Worm (Caenorhabditis elegans) whole organism, L4 larva: ENCODE measurements around the gene W09H1.3.
A peak's percentile ranks its signal among the peaks of the same experiment; 100 is the strongest.

Experiments used
- F26F4.8 ChIP-seq: fragments of 200-800 bp; sonication (Bioruptor generic); conservative IDR thresholded peaks from 2 replicates; pipeline ENCODE4 v1.3.6; 2022; ENCODE audit warnings: missing genetic modification characterization, missing compliant biosample characterization
- R02D3.7 ChIP-seq: fragments of 150-350 bp; sonication (generic microtip); optimal IDR thresholded peaks from 3 replicates; lab custom pipeline; 2014; ENCODE audit warnings: missing biosample characterization, missing genetic modification characterization
- T26A8.4 ChIP-seq: fragments of 200-800 bp; sonication (Bioruptor generic); IDR thresholded peaks from 2 replicates; pipeline ENCODE4 v1.3.6; 2022; ENCODE audit warnings: missing genetic modification characterization, missing compliant biosample characterization
- Y105C5A.15 ChIP-seq: fragments of 200-800 bp; sonication (Bioruptor generic); IDR thresholded peaks from 2 replicates; pipeline ENCODE4 v1.3.6; 2022; ENCODE audit warnings: missing genetic modification characterization, missing compliant biosample characterization
- Y75B8A.6 ChIP-seq: fragments of 200-800 bp; sonication (Bioruptor generic); IDR thresholded peaks from 2 replicates; pipeline ENCODE4 v1.3.6; 2022; ENCODE audit warnings: missing genetic modification reagents, missing genetic modification characterization, missing compliant biosample characterization
- ama-1 ChIP-seq: fragments of 150-350 bp; optimal IDR thresholded peaks from 2 replicates; lab custom pipeline; 2014; ENCODE audit warnings: inconsistent platforms, mixed read lengths
- arid-1 ChIP-seq: fragments of 200-800 bp; sonication (Bioruptor generic); conservative IDR thresholded peaks from 2 replicates; pipeline ENCODE4 v1.3.6; 2022; ENCODE audit warnings: missing genetic modification reagents, missing genetic modification characterization, missing compliant biosample characterization
- ceh-32 ChIP-seq: sonication (generic microtip); optimal IDR thresholded peaks from 2 replicates; lab custom pipeline; 2016; ENCODE audit warnings: mild to moderate bottlenecking, missing genetic modification characterization, missing compliant biosample characterization; ENCODE audit not compliant: poor library complexity
- ceh-82 ChIP-seq: sonication (generic microtip); optimal IDR thresholded peaks from 2 replicates; lab custom pipeline; 2017; ENCODE audit warnings: missing biosample characterization, missing genetic modification characterization
- ces-1 ChIP-seq: fragments of 150-350 bp; sonication (generic microtip); optimal IDR thresholded peaks from 4 replicates; lab custom pipeline; 2014; ENCODE audit warnings: missing biosample characterization, missing genetic modification reagents, missing genetic modification characterization
- daf-19 ChIP-seq: fragments of 200-800 bp; sonication (Bioruptor generic); conservative IDR thresholded peaks from 2 replicates; pipeline ENCODE4 v1.3.6; 2022; ENCODE audit warnings: missing genetic modification characterization, missing compliant biosample characterization
- dmd-6 ChIP-seq: fragments of 200-800 bp; sonication (Bioruptor generic); IDR thresholded peaks from 2 replicates; pipeline ENCODE4 v1.3.6; 2022; ENCODE audit warnings: missing genetic modification reagents, missing genetic modification characterization, missing compliant biosample characterization
- dpl-1 ChIP-seq: fragments of 150-350 bp; optimal IDR thresholded peaks from 2 replicates; lab custom pipeline; 2014; ENCODE audit warnings: missing biosample characterization, missing genetic modification reagents, missing genetic modification characterization
- duxl-1 ChIP-seq: sonication (generic microtip); optimal IDR thresholded peaks from 2 replicates; lab custom pipeline; 2016; ENCODE audit warnings: mild to moderate bottlenecking, missing genetic modification characterization, moderate library complexity, missing compliant biosample characterization; ENCODE audit not compliant: poor library complexity
- gei-8 ChIP-seq: fragments of 200-800 bp; sonication (Bioruptor generic); optimal IDR thresholded peaks from 2 replicates; lab custom pipeline; 2018; ENCODE audit warnings: mild to moderate bottlenecking, missing genetic modification characterization, missing compliant biosample characterization
- hlh-11 ChIP-seq: fragments of 200-800 bp; sonication (Bioruptor generic); optimal IDR thresholded peaks from 2 replicates; lab custom pipeline; 2018; ENCODE audit warnings: mild to moderate bottlenecking, missing genetic modification characterization, missing compliant biosample characterization
- hlh-30 ChIP-seq: sonication (generic microtip); optimal IDR thresholded peaks from 2 replicates; lab custom pipeline; 2017; ENCODE audit warnings: antibody characterized with exemption, mild to moderate bottlenecking, missing genetic modification characterization, missing compliant biosample characterization; ENCODE audit not compliant: insufficient read depth
- hmg-1.1 ChIP-seq: fragments of 200-800 bp; sonication (Bioruptor generic); IDR thresholded peaks from 2 replicates; pipeline ENCODE4 v1.3.6; 2022; ENCODE audit warnings: missing genetic modification reagents, missing genetic modification characterization, missing compliant biosample characterization
- lim-7 ChIP-seq: fragments of 200-800 bp; sonication (Bioruptor generic); IDR thresholded peaks from 2 replicates; pipeline ENCODE4 v1.3.6; 2022; ENCODE audit warnings: missing genetic modification characterization, missing compliant biosample characterization
- lin-15B ChIP-seq: fragments of 150-350 bp; sonication (generic microtip); optimal IDR thresholded peaks from 3 replicates; lab custom pipeline; 2014; ENCODE audit warnings: missing biosample characterization, missing genetic modification characterization
- lin-38 ChIP-seq: fragments of 200-800 bp; sonication (Bioruptor generic); IDR thresholded peaks from 2 replicates; pipeline ENCODE4 v1.3.6; 2022; ENCODE audit warnings: missing genetic modification reagents, missing genetic modification characterization, missing compliant biosample characterization
- lir-3 ChIP-seq: sonication (generic microtip); optimal IDR thresholded peaks from 2 replicates; lab custom pipeline; 2016; ENCODE audit warnings: mild to moderate bottlenecking, missing genetic modification characterization, missing compliant biosample characterization
- lsy-2 ChIP-seq, 2 experiments: fragments of 150-350 bp in 1 of 2; sonication (generic microtip) in 1 of 2; optimal IDR thresholded peaks; 2 replicates each; lab custom pipeline; 2014 to 2017; ENCODE audit warnings: missing biosample characterization in 2 of 2, missing genetic modification characterization in 2 of 2
- madf-5 ChIP-seq, 2 experiments: fragments of 200-800 bp; sonication (Bioruptor generic); IDR thresholded peaks; 2 replicates each; pipeline ENCODE4 v1.3.6; 2022; ENCODE audit warnings: missing compliant biosample characterization in 2 of 2, missing genetic modification characterization in 2 of 2
- mdl-1 ChIP-seq, 2 experiments: fragments of 150-350 bp in 1 of 2; sonication (generic microtip) in 1 of 2; optimal IDR thresholded peaks; 2 replicates each; lab custom pipeline; 2014 to 2017; ENCODE audit warnings: missing biosample characterization in 2 of 2, missing genetic modification characterization in 2 of 2
- mdt-29 ChIP-seq: fragments of 200-800 bp; sonication (Bioruptor generic); IDR thresholded peaks from 2 replicates; pipeline ENCODE4 v1.3.6; 2022; ENCODE audit warnings: missing genetic modification reagents, missing genetic modification characterization, missing compliant biosample characterization
- mep-1 ChIP-seq: fragments of 150-350 bp; sonication (generic microtip); optimal IDR thresholded peaks from 3 replicates; lab custom pipeline; 2014; ENCODE audit warnings: missing biosample characterization, missing genetic modification characterization
- mes-2 ChIP-seq: sonication (generic microtip); optimal IDR thresholded peaks from 2 replicates; lab custom pipeline; 2016; ENCODE audit warnings: missing genotype, mild to moderate bottlenecking, missing genetic modification characterization, missing compliant biosample characterization; ENCODE audit not compliant: poor library complexity, severe bottlenecking
- mxl-3 ChIP-seq: fragments of 200-800 bp; sonication (Bioruptor generic); optimal IDR thresholded peaks from 2 replicates; lab custom pipeline; 2018; ENCODE audit warnings: mild to moderate bottlenecking, missing genetic modification characterization, missing compliant biosample characterization
- nhr-10 ChIP-seq: fragments of 150-350 bp; optimal IDR thresholded peaks from 2 replicates; lab custom pipeline; 2014; ENCODE audit warnings: missing biosample characterization, missing genetic modification characterization
- nhr-102 ChIP-seq: sonication (generic microtip); optimal IDR thresholded peaks from 2 replicates; lab custom pipeline; 2016; ENCODE audit warnings: mild to moderate bottlenecking, missing genetic modification characterization, moderate library complexity, missing compliant biosample characterization
- nhr-11 ChIP-seq: fragments of 150-350 bp; optimal IDR thresholded peaks from 2 replicates; lab custom pipeline; 2014; ENCODE audit warnings: missing biosample characterization, missing genetic modification characterization
- nhr-237 ChIP-seq: sonication (generic microtip); optimal IDR thresholded peaks from 2 replicates; lab custom pipeline; 2017; ENCODE audit warnings: missing biosample characterization, missing genetic modification characterization
- nhr-28 ChIP-seq: fragments of 150-350 bp; optimal IDR thresholded peaks from 2 replicates; lab custom pipeline; 2014; ENCODE audit warnings: missing biosample characterization, missing genetic modification characterization
- nhr-76 ChIP-seq: fragments of 150-350 bp; optimal IDR thresholded peaks from 2 replicates; lab custom pipeline; 2014; ENCODE audit warnings: missing biosample characterization, missing genetic modification characterization
- nhr-77 ChIP-seq: fragments of 150-350 bp; optimal IDR thresholded peaks from 2 replicates; lab custom pipeline; 2014; ENCODE audit warnings: missing biosample characterization, missing genetic modification characterization
- pha-4 ChIP-seq, 2 experiments: fragments of 150-350 bp in 1 of 2; fragments of 200-800 bp in 1 of 2; sonication (Bioruptor generic) in 1 of 2; IDR thresholded peaks in 1 of 2; optimal IDR thresholded peaks in 1 of 2; 2 replicates each; pipeline versions ENCODE4 v1.3.6 to Lab custom; 2014 to 2022; ENCODE audit warnings: missing genetic modification characterization in 2 of 2, missing genetic modification reagents in 2 of 2, missing biosample characterization in 1 of 2, missing compliant biosample characterization in 1 of 2
- php-3 ChIP-seq: fragments of 200-800 bp; sonication (Bioruptor generic); IDR thresholded peaks from 2 replicates; pipeline ENCODE4 v1.3.6; 2022; ENCODE audit warnings: missing genetic modification reagents, missing genetic modification characterization, missing compliant biosample characterization
- pqm-1 ChIP-seq: sonication (generic microtip); optimal IDR thresholded peaks from 2 replicates; lab custom pipeline; 2017; ENCODE audit warnings: missing biosample characterization, missing genetic modification characterization
- rbr-2 ChIP-seq: sonication (generic microtip); optimal IDR thresholded peaks from 2 replicates; lab custom pipeline; 2016; ENCODE audit warnings: missing genotype, missing genetic modification characterization, missing compliant biosample characterization
- set-16 ChIP-seq: fragments of 200-800 bp; sonication (Bioruptor generic); IDR thresholded peaks from 2 replicates; pipeline ENCODE4 v1.3.6; 2022; ENCODE audit warnings: missing genetic modification reagents, missing genetic modification characterization, missing compliant biosample characterization
- snpc-1.2 ChIP-seq: fragments of 200-800 bp; sonication (Bioruptor generic); IDR thresholded peaks from 2 replicates; pipeline ENCODE4 v1.3.6; 2022; ENCODE audit warnings: missing genetic modification reagents, missing genetic modification characterization, missing compliant biosample characterization
- tag-97 ChIP-seq: fragments of 200-800 bp; sonication (Bioruptor generic); IDR thresholded peaks from 2 replicates; pipeline ENCODE4 v1.3.6; 2022; ENCODE audit warnings: missing genetic modification characterization, missing compliant biosample characterization
- tra-1 ChIP-seq: fragments of 200-800 bp; sonication (Bioruptor generic); IDR thresholded peaks from 2 replicates; pipeline ENCODE4 v1.3.6; 2022; ENCODE audit warnings: missing genetic modification reagents, missing genetic modification characterization, missing compliant biosample characterization
- unc-130 ChIP-seq: sonication (generic microtip); optimal IDR thresholded peaks from 2 replicates; lab custom pipeline; 2016; ENCODE audit warnings: missing genetic modification reagents, missing genetic modification characterization, missing compliant biosample characterization
- zfp-2 ChIP-seq: sonication (generic microtip); optimal IDR thresholded peaks from 2 replicates; lab custom pipeline; 2016; ENCODE audit warnings: mild to moderate bottlenecking, missing genetic modification characterization, missing compliant biosample characterization
- zfp-3 ChIP-seq: fragments of 200-800 bp; sonication (Bioruptor generic); conservative IDR thresholded peaks from 2 replicates; pipeline ENCODE4 v1.3.6; 2022; ENCODE audit warnings: missing genetic modification reagents, missing genetic modification characterization, missing compliant biosample characterization

The W09H1.3 gene

DNA sequence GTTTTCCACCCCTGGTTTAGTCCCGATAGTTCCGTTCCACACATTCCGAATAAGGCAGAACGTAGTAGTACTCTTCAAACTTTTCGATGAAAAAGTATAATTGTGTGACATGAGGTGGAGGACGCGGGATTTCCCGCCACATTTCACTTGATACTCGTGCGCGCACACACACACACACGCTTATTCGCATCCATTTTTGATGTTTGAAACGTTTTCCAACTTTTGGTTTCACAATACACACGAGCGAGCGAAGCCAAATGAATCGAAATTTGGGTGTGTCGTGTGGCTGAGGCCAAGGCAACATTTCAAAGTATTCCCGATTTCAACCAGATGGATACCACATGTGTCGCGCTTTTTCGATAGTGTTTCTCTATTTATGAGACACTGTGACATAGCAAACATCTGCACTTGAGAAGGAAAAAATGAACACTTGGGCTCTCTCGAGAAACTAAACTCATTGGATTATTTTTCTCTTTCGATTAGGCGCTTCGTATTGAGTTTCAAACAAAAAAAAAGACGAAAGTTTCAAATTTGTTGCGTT is 9.4 kb downstream of the W09H1.3 start:
- TF ChIP-seq T26A8.4 (0 out of 2 replicates have a peak, but pooled peaks have one; percentile 15), hmg-1.1 (GFP tag; lab: Robert Waterston, UW) (0 out of 2 replicates have a peak, but pooled peaks have one; percentile 34), mxl-3 (GFP tag; lab: Kevin White, UChicago) (peak; percentile 46), R02D3.7 (tag; lab: Kevin White, UChicago) (no peak), hlh-30 (peak; percentile 43), mdl-1 (tag; optimal IDR thresholded peaks at IDR 0.05; lab: Kevin White, UChicago) (peak in 1 of 2 experiments; percentile 35)
- TF ChIP-seq, all 104 proteins: peak for 5

DNA sequence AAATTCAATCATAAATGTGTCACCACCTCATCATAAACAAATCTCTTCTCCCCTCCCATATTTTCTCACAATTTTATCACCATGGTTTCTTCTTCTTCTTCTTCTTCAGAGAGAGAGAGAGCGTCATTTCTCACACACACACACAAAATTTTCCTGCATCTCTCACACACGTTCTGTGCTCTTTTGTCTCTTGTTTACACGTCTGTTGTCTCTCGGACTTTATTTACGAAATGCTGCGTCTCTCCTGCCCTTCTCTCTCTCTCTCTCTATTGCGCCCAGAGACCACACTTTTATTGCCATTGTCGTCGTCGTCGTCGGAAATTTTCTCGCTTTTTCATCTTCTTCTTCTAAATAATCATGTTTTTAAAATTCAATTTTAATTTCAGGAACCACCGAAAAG is 10.9 kb downstream of the W09H1.3 start, which contains the start of gene lec-1:
Gene lec-1, plus strand, starts transcription at position 387 of the 400 bp plus-strand sequence.
- no peak for TF ChIP-seq snpc-1.2 (GFP tag; lab: Robert Waterston, UW)
- TF ChIP-seq nhr-102: no peak
- TF ChIP-seq dmd-6 (GFP tag; lab: Robert Waterston, UW): peak; percentile 37; the same call in 1 of the 2 replicates
- 0 out of 2 replicates have a peak, but pooled peaks have one; percentile 6 for TF ChIP-seq lim-7 (GFP tag; lab: Robert Waterston, UW)
- peak; percentile 70 for TF ChIP-seq nhr-11 (tag; lab: Kevin White, UChicago)
- no peak for TF ChIP-seq T26A8.4
- TF ChIP-seq tra-1 (GFP tag; lab: Robert Waterston, UW): 0 out of 2 replicates have a peak, but pooled peaks have one; percentile 16
- TF ChIP-seq nhr-76 (tag; lab: Kevin White, UChicago): no peak
- TF ChIP-seq rbr-2: peak; percentile 59
- no peak for TF ChIP-seq nhr-10 (tag; lab: Kevin White, UChicago)
- no peak for TF ChIP-seq ces-1 (GFP tag; lab: Kevin White, UChicago)
- TF ChIP-seq mxl-3 (GFP tag; lab: Kevin White, UChicago): peak; percentile 51
- peak; percentile 45 for TF ChIP-seq hlh-30
- TF ChIP-seq mep-1 (tag; lab: Kevin White, UChicago): peak; percentile 70
- peak; percentile 27 for TF ChIP-seq dpl-1 (GFP tag; lab: Kevin White, UChicago)
- peak; percentile 63 for TF ChIP-seq nhr-28 (tag; lab: Kevin White, UChicago)
- TF ChIP-seq lin-15B (tag; lab: Kevin White, UChicago): no peak
- no peak for TF ChIP-seq duxl-1 (tag; lab: Kevin White, UChicago)
- no peak for TF ChIP-seq unc-130 (GFP tag; lab: Kevin White, UChicago)
- TF ChIP-seq lsy-2 (tag; optimal IDR thresholded peaks at IDR 0.05; lab: Kevin White, UChicago): peak in 1 of 2 experiments; percentile 64
- no peak for TF ChIP-seq gei-8 (GFP tag; lab: Kevin White, UChicago)
- no peak for TF ChIP-seq nhr-237 (tag; lab: Kevin White, UChicago)
- TF ChIP-seq nhr-77 (tag; lab: Kevin White, UChicago): no peak
- TF ChIP-seq F26F4.8: no peak
- TF ChIP-seq tag-97 (GFP tag; lab: Robert Waterston, UW): no peak
- TF ChIP-seq zfp-3 (GFP tag; lab: Robert Waterston, UW): no peak
- TF ChIP-seq lin-38: peak; percentile 37; the same call in 1 of the 2 replicates
- no peak for TF ChIP-seq Y105C5A.15
- no peak for TF ChIP-seq ceh-82 (tag; lab: Kevin White, UChicago)
- peak; percentile 49 for TF ChIP-seq pqm-1 (tag; lab: Kevin White, UChicago)
- peak; percentile 72 for TF ChIP-seq hlh-11 (tag; lab: Kevin White, UChicago)
- no peak for TF ChIP-seq zfp-2 (tag; lab: Kevin White, UChicago)
- no peak for TF ChIP-seq lir-3
- TF ChIP-seq set-16 (GFP tag; lab: Robert Waterston, UW): 0 out of 2 replicates have a peak, but pooled peaks have one; percentile 11
- TF ChIP-seq mdt-29: no peak; the same call in 1 of the 2 replicates
- TF ChIP-seq ceh-32 (tag; lab: Kevin White, UChicago): no peak
- no peak for TF ChIP-seq Y75B8A.6 (GFP tag; lab: Robert Waterston, UW)
- TF ChIP-seq mes-2: peak; percentile 60
- no peak for TF ChIP-seq arid-1 (GFP tag; lab: Robert Waterston, UW)
- TF ChIP-seq php-3: no peak
- peak in 1 of 2 experiments; percentile 64 for TF ChIP-seq mdl-1 (tag; optimal IDR thresholded peaks at IDR 0.05; lab: Kevin White, UChicago)
- no peak for TF ChIP-seq madf-5 (GFP tag; IDR thresholded peaks at IDR 0.05; lab: Robert Waterston, UW)
- TF ChIP-seq pha-4 (GFP tag; IDR thresholded peaks at IDR 0.05; lab: Robert Waterston, UW): peak; percentile 13; the same call in 1 of the 2 replicates
- peak; percentile 91 for TF ChIP-seq pha-4 (tag; optimal IDR thresholded peaks at IDR 0.05; lab: Kevin White, UChicago)
- peak; percentile 74 for TF ChIP-seq ama-1
- no peak for TF ChIP-seq daf-19 (GFP tag; lab: Robert Waterston, UW)
